Worm (Caenorhabditis elegans) whole organism, young adult: Measurements from ENCODE around the gene rpn-5.

Source experiments
- B0261.1 ChIP-seq: sonication (generic microtip); optimal IDR thresholded peaks from 2 replicates; lab custom pipeline; 2016; ENCODE audit warnings: mild to moderate bottlenecking, missing genetic modification characterization, moderate library complexity, missing compliant biosample characterization
- F10E7.11 ChIP-seq: sonication (generic microtip); optimal IDR thresholded peaks from 2 replicates; lab custom pipeline; 2017; ENCODE audit warnings: mild to moderate bottlenecking, missing genetic modification characterization, moderate library complexity, missing compliant biosample characterization
- F39B2.1 ChIP-seq: fragments of 200-800 bp; sonication (Bioruptor generic); IDR thresholded peaks from 2 replicates; pipeline ENCODE4 v1.3.6; 2022; ENCODE audit warnings: missing genetic modification reagents, missing genetic modification characterization, missing compliant biosample characterization
- K11D2.4 ChIP-seq: fragments of 200-800 bp; sonication (Bioruptor generic); IDR thresholded peaks from 2 replicates; pipeline ENCODE4 v1.3.6; 2022; ENCODE audit warnings: missing genetic modification reagents, missing genetic modification characterization, missing compliant biosample characterization
- Y53G8AR.9 ChIP-seq: fragments of 200-800 bp; sonication (Bioruptor generic); conservative IDR thresholded peaks from 2 replicates; pipeline ENCODE4 v1.3.6; 2022; ENCODE audit warnings: missing genetic modification reagents, missing genetic modification characterization, missing compliant biosample characterization
- ZK185.1 ChIP-seq: sonication (generic microtip); optimal IDR thresholded peaks from 2 replicates; lab custom pipeline; 2016; ENCODE audit warnings: mild to moderate bottlenecking, missing genetic modification characterization, missing compliant biosample characterization; ENCODE audit not compliant: poor library complexity, severe bottlenecking
- akir-1 ChIP-seq: fragments of 200-800 bp; sonication (Bioruptor generic); optimal IDR thresholded peaks from 2 replicates; lab custom pipeline; 2018; ENCODE audit warnings: mild to moderate bottlenecking, missing genetic modification characterization, moderate library complexity, missing compliant biosample characterization
- ama-1 ChIP-seq, 3 experiments: fragments of 150-350 bp in 1 of 3; sonication (generic microtip) in 2 of 3; optimal IDR thresholded peaks; 2 replicates each; lab custom pipeline; 2014 to 2018; ENCODE audit warnings: missing biosample characterization in 2 of 3, missing genetic modification characterization in 2 of 3, missing genetic modification reagents in 2 of 3
- athp-1 ChIP-seq: sonication (generic microtip); optimal IDR thresholded peaks from 2 replicates; lab custom pipeline; 2017; ENCODE audit warnings: mild to moderate bottlenecking, missing genetic modification characterization, missing compliant biosample characterization
- attf-6 ChIP-seq: fragments of 200-800 bp; sonication (Bioruptor generic); IDR thresholded peaks from 2 replicates; pipeline ENCODE4 v1.3.6; 2022; ENCODE audit warnings: missing genetic modification reagents, missing genetic modification characterization, missing compliant biosample characterization
- ceh-100 ChIP-seq: fragments of 200-800 bp; sonication (Bioruptor generic); IDR thresholded peaks from 2 replicates; pipeline ENCODE4 v1.3.6; 2022; ENCODE audit warnings: missing genetic modification reagents, missing genetic modification characterization, missing compliant biosample characterization
- ceh-40 ChIP-seq: fragments of 200-800 bp; sonication (Bioruptor generic); IDR thresholded peaks from 2 replicates; pipeline ENCODE4 v1.3.6; 2022; ENCODE audit warnings: missing genetic modification characterization, missing compliant biosample characterization
- dpff-1 ChIP-seq: sonication (generic microtip); optimal IDR thresholded peaks from 2 replicates; lab custom pipeline; 2017; ENCODE audit warnings: mild to moderate bottlenecking, missing genetic modification characterization, missing compliant biosample characterization
- efl-1 ChIP-seq: fragments of 150-350 bp; optimal IDR thresholded peaks from 2 replicates; lab custom pipeline; 2014; ENCODE audit warnings: missing biosample characterization, missing genetic modification reagents, missing genetic modification characterization
- ets-4 ChIP-seq: fragments of 200-800 bp; sonication (Bioruptor generic); optimal IDR thresholded peaks from 2 replicates; lab custom pipeline; 2018; ENCODE audit warnings: mild to moderate bottlenecking, missing genetic modification characterization, missing compliant biosample characterization
- fkh-3 ChIP-seq: sonication (generic microtip); optimal IDR thresholded peaks from 2 replicates; lab custom pipeline; 2016; ENCODE audit warnings: mild to moderate bottlenecking, missing genetic modification characterization, missing compliant biosample characterization
- hmg-1.2 ChIP-seq: fragments of 200-800 bp; sonication (Bioruptor generic); IDR thresholded peaks from 2 replicates; pipeline ENCODE4 v1.3.6; 2022; ENCODE audit warnings: missing genetic modification reagents, missing genetic modification characterization, missing compliant biosample characterization
- hsf-1 ChIP-seq: fragments of 200-800 bp; sonication (Bioruptor generic); IDR thresholded peaks from 2 replicates; pipeline ENCODE4 v1.3.6; 2022; ENCODE audit warnings: missing genetic modification reagents, missing genetic modification characterization, missing compliant biosample characterization
- let-607 ChIP-seq, 2 experiments: fragments of 200-800 bp in 1 of 2; sonication (Bioruptor generic) in 1 of 2; sonication (generic microtip) in 1 of 2; optimal IDR thresholded peaks; 2 replicates each; lab custom pipeline; 2016 to 2018; ENCODE audit warnings: mild to moderate bottlenecking in 2 of 2, missing compliant biosample characterization in 2 of 2, missing genetic modification characterization in 2 of 2, moderate library complexity in 2 of 2, missing genotype in 1 of 2
- lin-26 ChIP-seq: fragments of 200-800 bp; sonication (Bioruptor generic); IDR thresholded peaks from 2 replicates; pipeline ENCODE4 v1.3.6; 2022; ENCODE audit warnings: missing genetic modification reagents, missing genetic modification characterization, missing compliant biosample characterization
- lir-1 ChIP-seq: fragments of 200-800 bp; sonication (Bioruptor generic); conservative IDR thresholded peaks from 2 replicates; pipeline ENCODE4 v1.3.6; 2022; ENCODE audit warnings: missing genetic modification reagents, missing genetic modification characterization, missing compliant biosample characterization
- lsl-1 ChIP-seq: fragments of 200-800 bp; sonication (Bioruptor generic); optimal IDR thresholded peaks from 2 replicates; lab custom pipeline; 2018; ENCODE audit warnings: mild to moderate bottlenecking, missing genetic modification characterization, moderate library complexity, missing compliant biosample characterization
- lsy-27 ChIP-seq: sonication (generic microtip); optimal IDR thresholded peaks from 2 replicates; lab custom pipeline; 2017; ENCODE audit warnings: missing genetic modification characterization, mild to moderate bottlenecking, missing compliant biosample characterization, antibody characterized with exemption, missing genotype, borderline replicate concordance; ENCODE audit not compliant: insufficient read depth
- madf-3 ChIP-seq: fragments of 200-800 bp; sonication (Bioruptor generic); IDR thresholded peaks from 2 replicates; pipeline ENCODE4 v1.3.6; 2022; ENCODE audit warnings: missing genetic modification reagents, missing genetic modification characterization, missing compliant biosample characterization
- mcd-1 ChIP-seq: fragments of 200-800 bp; sonication (Bioruptor generic); IDR thresholded peaks from 2 replicates; pipeline ENCODE4 v1.3.6; 2022; ENCODE audit warnings: missing genetic modification reagents, missing genetic modification characterization, missing compliant biosample characterization
- nhr-27 ChIP-seq: fragments of 200-800 bp; sonication (Bioruptor generic); optimal IDR thresholded peaks from 2 replicates; lab custom pipeline; 2018; ENCODE audit warnings: mild to moderate bottlenecking, missing genetic modification characterization, moderate library complexity, missing compliant biosample characterization
- sea-2 ChIP-seq: fragments of 200-800 bp; sonication (Bioruptor generic); IDR thresholded peaks from 2 replicates; pipeline ENCODE4 v1.3.6; 2022; ENCODE audit warnings: missing genetic modification characterization, missing compliant biosample characterization
- sptf-2 ChIP-seq: fragments of 200-800 bp; sonication (Bioruptor generic); optimal IDR thresholded peaks from 2 replicates; lab custom pipeline; 2018; ENCODE audit warnings: mild to moderate bottlenecking, missing genetic modification characterization, missing compliant biosample characterization
- unc-62 ChIP-seq: fragments of 150-350 bp; optimal IDR thresholded peaks from 2 replicates; lab custom pipeline; 2014; ENCODE audit warnings: missing biosample characterization, missing genetic modification reagents, missing genetic modification characterization
- zim-3 ChIP-seq: sonication (generic microtip); optimal IDR thresholded peaks from 2 replicates; lab custom pipeline; 2017; ENCODE audit warnings: mild to moderate bottlenecking, missing genetic modification characterization, moderate library complexity, missing compliant biosample characterization

rpn-5 gene

ce11 chrII:4737348-4737747 is 39.1 kb upstream of the rpn-5 start, which contains the start of gene ctsa-1.1:
ctsa-1.1 (plus strand) TSS chrII:4737648.
- TF ChIP-seq efl-1 (GFP tag; lab: Kevin White, UChicago) (no peak), hsf-1 (GFP tag; lab: Robert Waterston, UW) (0 out of 2 replicates have a peak, but pooled peaks have one; percentile 33)

- TF ChIP-seq lsy-27 (tag; lab: Kevin White, UChicago) (no peak), K11D2.4 (no peak), lin-26 (GFP tag; lab: Robert Waterston, UW) (no peak), hmg-1.2 (no peak), zim-3 (tag; lab: Kevin White, UChicago) (no peak)
These were observed 38.4 kb upstream of the rpn-5 start for ce11 chrII:4736585-4736984.

- no peak for TF ChIP-seq athp-1 (tag; lab: Kevin White, UChicago)
- no peak for TF ChIP-seq sea-2
- TF ChIP-seq mcd-1 (GFP tag; lab: Robert Waterston, UW), result no peak
- TF ChIP-seq ceh-40, result no peak
- TF ChIP-seq sptf-2 (GFP tag; lab: Kevin White, UChicago), result no peak
- TF ChIP-seq attf-6 (GFP tag; lab: Robert Waterston, UW), result no peak
- no peak for TF ChIP-seq nhr-27 (tag; lab: Kevin White, UChicago)
- TF ChIP-seq lsl-1 (GFP tag; lab: Kevin White, UChicago), result no peak
- TF ChIP-seq let-607 (tag; optimal IDR thresholded peaks at IDR 0.05; lab: Kevin White, UChicago), result no peak
- TF ChIP-seq zim-3 (tag; lab: Kevin White, UChicago), result no peak
- TF ChIP-seq akir-1 (GFP tag; lab: Kevin White, UChicago), result no peak
- no peak for TF ChIP-seq lir-1 (GFP tag; lab: Robert Waterston, UW)
- no peak for TF ChIP-seq madf-3 (GFP tag; lab: Robert Waterston, UW)
- TF ChIP-seq unc-62 (GFP tag; lab: Kevin White, UChicago), result no peak
- no peak for TF ChIP-seq F39B2.1 (GFP tag; lab: Robert Waterston, UW)
These were observed 36.2 kb upstream of the rpn-5 start for ce11 chrII:4734477-4734876.

- TF ChIP-seq ama-1 (optimal IDR thresholded peaks at IDR 0.05; lab: Kevin White, UChicago) (no peak), ama-1 (GFP tag; optimal IDR thresholded peaks at IDR 0.05; lab: Kevin White, UChicago) (no peak), lin-26 (GFP tag; lab: Robert Waterston, UW) (no peak), nhr-27 (tag; lab: Kevin White, UChicago) (no peak), F10E7.11 (tag; lab: Kevin White, UChicago) (no peak), ets-4 (GFP tag; lab: Kevin White, UChicago) (no peak), ZK185.1 (tag; lab: Kevin White, UChicago) (no peak), F39B2.1 (GFP tag; lab: Robert Waterston, UW) (no peak)
These were observed 35.6 kb upstream of the rpn-5 start, which contains the start of gene F41C3.11 for ce11 chrII:4733848-4734247. F41C3.11 (minus strand) TSS chrII:4733948.

- TF ChIP-seq fkh-3, result no peak
- TF ChIP-seq Y53G8AR.9 (GFP tag; lab: Robert Waterston, UW), result no peak
- no peak for TF ChIP-seq dpff-1 (tag; lab: Kevin White, UChicago)
- TF ChIP-seq ceh-100, result no peak
- no peak for TF ChIP-seq F10E7.11 (tag; lab: Kevin White, UChicago)
- no peak for TF ChIP-seq athp-1 (tag; lab: Kevin White, UChicago)
- no peak for TF ChIP-seq B0261.1
- TF ChIP-seq, all 124 proteins: peak for 0
These were observed 31.5 kb upstream of the rpn-5 start, which contains the start of gene F41C3.7 for ce11 chrII:4729733-4730132. F41C3.7 (plus strand) TSS chrII:4730033.
